Worm (Caenorhabditis elegans): ENCODE measurements around the gene nuo-4.

ce11 chrIII:7170090-7170489 is 11.5 kb upstream of the nuo-4 start:
- TF ChIP-seq nhr-23 (tag; optimal IDR thresholded peaks at IDR 0.05) (no peak), pqm-1 (tag; optimal IDR thresholded peaks at IDR 0.05) (no peak), tbx-2 (tag; optimal IDR thresholded peaks at IDR 0.05) (no peak)

Measured in whole organism, L3 larva.